Worm (Caenorhabditis elegans) whole organism, mixed stage, embryonic: ENCODE measurements around the gene tag-18.

ENCODE experiments used
- M03D4.4 ChIP-seq: sonication (generic microtip); optimal IDR thresholded peaks from 2 replicates; lab custom pipeline; 2017; ENCODE audit warnings: mild to moderate bottlenecking, missing genetic modification characterization, missing compliant biosample characterization
- bed-3 ChIP-seq: fragments of 200-800 bp; sonication (Bioruptor generic); optimal IDR thresholded peaks from 3 replicates; lab custom pipeline; 2018; ENCODE audit warnings: mild to moderate bottlenecking, missing genetic modification characterization, moderate library complexity, missing compliant biosample characterization
- blmp-1 ChIP-seq: fragments of 150-350 bp; optimal IDR thresholded peaks from 2 replicates; lab custom pipeline; 2014; ENCODE audit warnings: missing biosample characterization, missing genetic modification characterization
- ceh-39 ChIP-seq: fragments of 150-350 bp; optimal IDR thresholded peaks from 2 replicates; lab custom pipeline; 2014; ENCODE audit warnings: missing biosample characterization, missing genetic modification characterization
- ceh-43 ChIP-seq: fragments of 200-800 bp; sonication (Bioruptor generic); optimal IDR thresholded peaks from 2 replicates; lab custom pipeline; 2018; ENCODE audit warnings: mild to moderate bottlenecking, missing genetic modification characterization, moderate library complexity, missing compliant biosample characterization
- ces-1 ChIP-seq: fragments of 150-350 bp; optimal IDR thresholded peaks from 2 replicates; lab custom pipeline; 2014; ENCODE audit warnings: missing biosample characterization, missing genetic modification reagents, missing genetic modification characterization
- drap-1 ChIP-seq: fragments of 200-800 bp; sonication (Bioruptor generic); optimal IDR thresholded peaks from 3 replicates; lab custom pipeline; 2018; ENCODE audit warnings: mild to moderate bottlenecking, missing genetic modification characterization, missing compliant biosample characterization
- elt-1 ChIP-seq: sonication (generic microtip); optimal IDR thresholded peaks from 2 replicates; lab custom pipeline; 2017; ENCODE audit warnings: missing genetic modification characterization, mild to moderate bottlenecking, missing compliant biosample characterization, antibody characterized with exemption, moderate library complexity, borderline replicate concordance; ENCODE audit not compliant: insufficient read depth
- elt-3 ChIP-seq: fragments of 150-350 bp; optimal IDR thresholded peaks from 2 replicates; lab custom pipeline; 2014; ENCODE audit warnings: missing biosample characterization, missing genetic modification characterization
- ham-2 ChIP-seq: fragments of 200-800 bp; sonication (Bioruptor generic); optimal IDR thresholded peaks from 2 replicates; lab custom pipeline; 2018; ENCODE audit warnings: mild to moderate bottlenecking, missing genetic modification characterization, missing compliant biosample characterization
- hlh-1 ChIP-seq: fragments of 150-350 bp; optimal IDR thresholded peaks from 2 replicates; lab custom pipeline; 2014; ENCODE audit warnings: missing biosample characterization, missing genetic modification reagents, missing genetic modification characterization
- lin-13 ChIP-seq: fragments of 150-350 bp; optimal IDR thresholded peaks from 2 replicates; lab custom pipeline; 2014; ENCODE audit warnings: missing biosample characterization, missing genetic modification characterization
- lsy-2 ChIP-seq: fragments of 150-350 bp; optimal IDR thresholded peaks from 2 replicates; lab custom pipeline; 2014; ENCODE audit warnings: missing biosample characterization, missing genetic modification characterization
- mab-5 ChIP-seq: fragments of 150-350 bp; optimal IDR thresholded peaks from 2 replicates; lab custom pipeline; 2014; ENCODE audit warnings: missing biosample characterization, missing genetic modification characterization
- mep-1 ChIP-seq: fragments of 150-350 bp; optimal IDR thresholded peaks from 2 replicates; lab custom pipeline; 2017; ENCODE audit warnings: missing biosample characterization, missing genetic modification reagents, missing genetic modification characterization, inconsistent platforms
- nhr-12 ChIP-seq: fragments of 150-350 bp; optimal IDR thresholded peaks from 2 replicates; lab custom pipeline; 2014; ENCODE audit warnings: missing biosample characterization, missing genetic modification characterization
- nhr-2 ChIP-seq: fragments of 150-350 bp; optimal IDR thresholded peaks from 2 replicates; lab custom pipeline; 2014; ENCODE audit warnings: missing biosample characterization, missing genetic modification characterization
- nhr-237 ChIP-seq: fragments of 150-350 bp; optimal IDR thresholded peaks from 2 replicates; lab custom pipeline; 2014; ENCODE audit warnings: missing biosample characterization, missing genetic modification characterization
- nhr-28 ChIP-seq: fragments of 150-350 bp; optimal IDR thresholded peaks from 2 replicates; lab custom pipeline; 2014; ENCODE audit warnings: missing biosample characterization, missing genetic modification characterization
- nhr-76 ChIP-seq: sonication (generic microtip); optimal IDR thresholded peaks from 2 replicates; lab custom pipeline; 2017; ENCODE audit warnings: missing biosample characterization, missing genetic modification characterization
- pha-4 ChIP-seq: fragments of 150-350 bp; optimal IDR thresholded peaks from 2 replicates; lab custom pipeline; 2018; ENCODE audit warnings: missing biosample characterization, missing genetic modification reagents, missing genetic modification characterization
- sem-2 ChIP-seq: fragments of 200-800 bp; sonication (Bioruptor generic); optimal IDR thresholded peaks from 2 replicates; lab custom pipeline; 2018; ENCODE audit warnings: mild to moderate bottlenecking, missing genetic modification characterization, missing compliant biosample characterization
- snpc-4 ChIP-seq: fragments of 150-350 bp; optimal IDR thresholded peaks from 2 replicates; lab custom pipeline; 2014; ENCODE audit warnings: missing biosample characterization, missing genetic modification characterization
- sptf-1 ChIP-seq: sonication (generic microtip); optimal IDR thresholded peaks from 2 replicates; lab custom pipeline; 2017; ENCODE audit warnings: mild to moderate bottlenecking, missing genetic modification characterization, moderate library complexity, missing compliant biosample characterization
- tbx-8 ChIP-seq: fragments of 200-800 bp; sonication (Bioruptor generic); optimal IDR thresholded peaks from 2 replicates; lab custom pipeline; 2018; ENCODE audit warnings: mild to moderate bottlenecking, missing genetic modification characterization, moderate library complexity, missing compliant biosample characterization
- unc-39 ChIP-seq: fragments of 150-350 bp; optimal IDR thresholded peaks from 2 replicates; lab custom pipeline; 2014; ENCODE audit warnings: missing biosample characterization, missing genetic modification characterization
- unc-62 ChIP-seq: fragments of 150-350 bp; optimal IDR thresholded peaks from 2 replicates; lab custom pipeline; 2014; ENCODE audit warnings: missing biosample characterization, missing genetic modification reagents, missing genetic modification characterization
- ztf-11 ChIP-seq: fragments of 150-350 bp; optimal IDR thresholded peaks from 2 replicates; lab custom pipeline; 2014; ENCODE audit warnings: missing biosample characterization, missing genetic modification characterization

Gene tag-18

ce11 chrX:3766552-3766951 is 32.7 kb upstream of the tag-18 start, which contains the start of gene F47B7.4:
F47B7.4 (minus strand) TSS chrX:3766652.
- TF ChIP-seq nhr-237 (tag; lab: Kevin White, UChicago) (no peak), elt-3 (no peak), unc-39 (no peak), sptf-1 (tag; lab: Kevin White, UChicago) (no peak), nhr-28 (tag; lab: Kevin White, UChicago) (no peak), elt-1 (tag; lab: Kevin White, UChicago) (no peak), hlh-1 (tag; lab: Kevin White, UChicago) (no peak)

DNA sequence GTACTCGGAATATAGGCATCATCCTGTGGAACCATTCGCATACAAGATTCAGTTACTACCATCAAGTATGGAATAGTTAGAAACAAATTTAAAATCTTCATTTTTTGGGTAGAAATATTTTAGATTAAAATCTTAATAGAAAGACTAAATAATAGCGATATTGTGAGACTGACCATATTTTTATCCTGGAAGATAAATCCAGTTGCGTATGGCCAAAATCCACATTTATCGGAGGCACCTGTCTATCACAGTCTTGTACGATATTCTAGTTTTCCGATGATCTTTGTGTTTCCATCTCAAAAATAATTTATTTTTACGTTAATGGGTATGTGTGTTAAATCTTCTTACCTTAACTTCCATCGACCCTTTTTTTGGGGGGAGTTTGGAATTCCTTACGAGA is 30.5 kb upstream of the tag-18 start, which contains the start of gene F47B7.3:
F47B7.3 (minus strand) TSS at position 101 of the 400 bp plus-strand sequence.
- TF ChIP-seq nhr-12 (no peak), nhr-76 (tag; lab: Kevin White, UChicago) (no peak), lsy-2 (tag; lab: Kevin White, UChicago) (no peak), pha-4 (tag; lab: Kevin White, UChicago) (no peak)
- TF ChIP-seq, all 35 proteins: peak for 0

DNA sequence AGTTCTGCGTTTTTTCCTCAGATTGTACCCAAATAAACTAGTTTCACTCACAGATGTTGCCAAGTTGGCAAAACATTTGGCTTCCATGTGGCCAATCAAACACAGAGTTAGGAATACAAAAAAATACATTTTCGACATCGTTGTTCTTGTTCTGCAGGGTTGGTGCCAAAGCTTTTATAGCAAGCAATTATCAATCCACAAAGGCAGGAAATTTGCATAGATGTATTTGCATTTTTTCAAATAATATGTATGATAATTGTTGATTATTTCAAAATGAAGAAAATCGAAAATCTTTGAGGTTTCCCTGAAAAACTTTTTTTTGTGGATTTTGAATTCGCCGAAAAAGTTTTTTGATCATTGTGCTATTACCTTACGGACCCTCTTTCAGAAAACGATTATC is 28.6 kb upstream of the tag-18 start, which contains the start of gene T14G12.11:
T14G12.11 (minus strand) TSS at position 138 of the 400 bp plus-strand sequence.
- no peak for TF ChIP-seq ham-2 (GFP tag; lab: Kevin White, UChicago)
- no peak for TF ChIP-seq lsy-2 (tag; lab: Kevin White, UChicago)
- no peak for TF ChIP-seq hlh-1 (tag; lab: Kevin White, UChicago)
- no peak for TF ChIP-seq nhr-2 (tag; lab: Kevin White, UChicago)
- no peak for TF ChIP-seq snpc-4 (tag; lab: Kevin White, UChicago)
- no peak for TF ChIP-seq elt-3
- no peak for TF ChIP-seq mab-5 (tag; lab: Kevin White, UChicago)
- TF ChIP-seq unc-62 (GFP tag; lab: Kevin White, UChicago) = no peak
- no peak for TF ChIP-seq M03D4.4 (tag; lab: Kevin White, UChicago)
- no peak for TF ChIP-seq mep-1 (tag; lab: Kevin White, UChicago)
- no peak for TF ChIP-seq ceh-39 (tag; lab: Kevin White, UChicago)
- TF ChIP-seq nhr-12 = no peak

DNA sequence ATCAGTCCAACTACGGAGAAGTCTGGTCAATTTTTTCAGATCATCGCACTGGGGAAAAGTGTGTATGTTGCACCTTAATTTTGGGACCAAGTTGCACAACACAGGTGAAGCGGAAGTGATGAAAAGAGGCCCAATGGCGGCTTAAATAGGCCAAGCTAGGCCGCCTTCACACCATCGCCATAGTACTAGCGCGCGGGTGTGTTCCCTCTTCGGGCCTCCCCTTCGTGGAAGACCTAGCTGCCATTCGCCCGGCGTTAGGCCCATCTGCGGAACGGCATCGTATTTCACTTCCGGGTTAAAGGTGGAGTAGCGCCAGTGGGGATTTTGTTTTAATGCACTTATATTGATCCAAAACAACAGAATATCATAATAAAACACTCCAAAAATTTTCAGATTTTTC is 26.0 kb upstream of the tag-18 start:
- TF ChIP-seq lin-13 = no peak
- TF ChIP-seq blmp-1 (tag; lab: Kevin White, UChicago) = no peak
- no peak for TF ChIP-seq unc-62 (GFP tag; lab: Kevin White, UChicago)
- no peak for TF ChIP-seq pha-4 (tag; lab: Kevin White, UChicago)

DNA sequence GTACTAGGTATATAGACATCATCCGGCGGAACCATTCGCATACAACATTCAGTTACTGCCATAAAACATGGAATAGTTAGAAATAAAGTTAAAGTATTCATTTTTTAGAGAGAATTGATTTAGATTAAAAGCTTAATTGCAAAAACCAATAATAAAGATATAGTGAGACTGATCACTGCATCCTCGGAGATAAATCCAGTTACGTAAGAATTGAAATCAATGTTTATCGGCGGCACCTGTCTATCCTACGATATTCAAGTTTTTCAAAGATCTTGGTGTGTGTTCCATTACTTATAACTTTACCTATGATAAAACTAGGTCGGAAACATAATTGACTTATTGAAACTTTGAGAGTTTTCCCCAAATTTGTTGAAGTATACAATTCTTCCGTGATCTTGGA is 25.5 kb upstream of the tag-18 start, which contains the start of gene T14G12.6:
T14G12.6 (minus strand) TSS at position 101 of the 400 bp plus-strand sequence.
- TF ChIP-seq elt-3 (peak; percentile 1), mep-1 (tag; lab: Kevin White, UChicago) (no peak)

DNA sequence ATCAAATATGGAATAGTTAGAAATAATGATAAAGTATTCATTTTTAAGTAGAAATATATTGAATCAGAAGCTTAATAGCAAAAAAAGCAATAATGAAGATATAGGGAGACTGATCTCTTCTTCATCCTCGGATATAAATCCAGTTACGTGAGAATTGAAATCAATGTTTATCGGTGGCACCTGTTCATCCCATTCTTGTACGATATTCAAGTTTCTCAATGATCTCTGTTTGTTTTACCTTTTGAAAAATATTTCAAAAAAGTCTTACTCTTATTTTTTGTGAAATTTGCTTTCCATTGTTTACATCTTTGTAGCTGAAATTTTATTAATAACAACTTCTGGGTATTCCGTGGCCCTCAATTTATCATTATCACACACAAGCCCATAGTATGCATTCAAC is 24.6 kb upstream of the tag-18 start, which contains the start of gene T14G12.12:
T14G12.12 (minus strand) TSS at position 101 of the 400 bp plus-strand sequence.
- TF ChIP-seq ham-2 (GFP tag; lab: Kevin White, UChicago) = no peak
- no peak for TF ChIP-seq lin-13
- no peak for TF ChIP-seq nhr-76 (tag; lab: Kevin White, UChicago)
- no peak for TF ChIP-seq tbx-8
- no peak for TF ChIP-seq drap-1
- TF ChIP-seq unc-62 (GFP tag; lab: Kevin White, UChicago) = no peak
- TF ChIP-seq bed-3 (GFP tag; lab: Kevin White, UChicago) = no peak
- no peak for TF ChIP-seq ceh-43
- TF ChIP-seq elt-3 = no peak
- no peak for TF ChIP-seq mab-5 (tag; lab: Kevin White, UChicago)
- no peak for TF ChIP-seq hlh-1 (tag; lab: Kevin White, UChicago)
- TF ChIP-seq mep-1 (tag; lab: Kevin White, UChicago) = no peak
- no peak for TF ChIP-seq ces-1 (GFP tag; lab: Kevin White, UChicago)
- no peak for TF ChIP-seq ceh-39 (tag; lab: Kevin White, UChicago)
- TF ChIP-seq ztf-11 (tag; lab: Kevin White, UChicago) = no peak
- no peak for TF ChIP-seq elt-1 (tag; lab: Kevin White, UChicago)
- TF ChIP-seq nhr-12 = no peak
- TF ChIP-seq sem-2 (GFP tag; lab: Kevin White, UChicago) = no peak
- TF ChIP-seq sptf-1 (tag; lab: Kevin White, UChicago) = no peak
